Fruit fly (Drosophila melanogaster): ENCODE results near the gene alpha-PheRS.

The alpha-PheRS gene

DNA sequence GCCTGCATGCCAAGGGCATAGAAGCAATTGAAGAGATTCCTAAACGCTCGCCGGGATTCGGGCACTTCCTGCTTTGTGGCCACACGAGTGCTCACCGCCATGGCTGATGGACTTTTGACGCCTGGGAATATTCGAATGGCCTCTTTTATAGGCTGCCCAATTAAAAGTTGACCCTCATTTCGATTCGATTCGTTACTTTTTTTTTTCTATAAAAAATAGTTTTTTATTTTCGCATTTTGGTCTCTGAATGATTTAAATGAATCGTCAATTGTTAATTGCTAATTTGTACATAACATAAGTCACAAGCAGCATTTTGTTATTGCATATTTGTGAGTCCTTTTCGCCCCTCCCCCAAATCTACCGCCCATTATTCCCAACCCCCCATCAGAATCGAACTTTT, 20.2 kb upstream of the alpha-PheRS start, which contains the start of gene Or7a:
Or7a (minus strand) TSS at position 101 of the 400 bp plus-strand sequence.
- no peak for TF ChIP-seq CG8159 (tag; optimal IDR thresholded peaks at IDR 0.05)
- TF ChIP-seq rn (GFP tag; IDR thresholded peaks at IDR 0.05) = no peak
- TF ChIP-seq gl (tag; optimal IDR thresholded peaks at IDR 0.05) = no peak
- no peak for TF ChIP-seq CG17806 (tag; optimal IDR thresholded peaks at IDR 0.05)
- no peak for TF ChIP-seq CG4496 (GFP tag; IDR thresholded peaks at IDR 0.05)
- no peak for TF ChIP-seq CG10348 (GFP tag; IDR thresholded peaks at IDR 0.05)
- no peak for TF ChIP-seq EcR (GFP tag; optimal IDR thresholded peaks at IDR 0.05)
- no peak for TF ChIP-seq D1 (tag; optimal IDR thresholded peaks at IDR 0.05)
- no peak for TF ChIP-seq fd96Ca (GFP tag; IDR thresholded peaks at IDR 0.05)
- no peak for TF ChIP-seq CG8301 (tag; optimal IDR thresholded peaks at IDR 0.05)
- no peak for TF ChIP-seq Pif1B (GFP tag; optimal IDR thresholded peaks at IDR 0.05)
- TF ChIP-seq CG34367 (tag; optimal IDR thresholded peaks at IDR 0.05) = no peak
- TF ChIP-seq Ets98B (GFP tag; IDR thresholded peaks at IDR 0.05) = no peak
- TF ChIP-seq Snoo (tag; optimal IDR thresholded peaks at IDR 0.05) = no peak
- no peak for TF ChIP-seq CG32121 (GFP tag; IDR thresholded peaks at IDR 0.05)
- no peak for TF ChIP-seq CG14655 (GFP tag; optimal IDR thresholded peaks at IDR 0.05)
- no peak for TF ChIP-seq CG15710 (tag; optimal IDR thresholded peaks at IDR 0.05)

DNA sequence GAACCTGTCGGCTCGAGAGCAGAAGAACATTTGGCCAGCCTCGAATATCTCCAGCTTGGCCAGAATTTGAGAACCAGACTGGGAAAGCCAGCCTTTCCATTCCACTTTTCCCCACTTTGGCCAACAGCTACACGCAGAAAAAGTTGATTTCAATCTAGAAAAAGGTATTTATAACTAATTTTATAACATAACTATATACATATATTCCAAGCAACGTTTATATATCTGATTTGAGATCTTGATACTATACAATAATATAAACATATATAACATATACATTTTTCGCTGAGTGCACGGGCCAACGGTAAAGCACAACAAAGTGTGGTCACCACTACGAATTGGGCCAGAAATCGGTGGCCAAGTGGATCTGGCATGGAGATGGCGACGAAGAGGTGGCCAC, 18.1 kb upstream of the alpha-PheRS start:
- no peak for TF ChIP-seq CG32121 (GFP tag; IDR thresholded peaks at IDR 0.05)
- no peak for TF ChIP-seq CG13204 (GFP tag; optimal IDR thresholded peaks at IDR 0.05)
- TF ChIP-seq fd96Ca (GFP tag; IDR thresholded peaks at IDR 0.05) = no peak
- TF ChIP-seq CG14655 (GFP tag; optimal IDR thresholded peaks at IDR 0.05) = peak; percentile 73
- TF ChIP-seq CG9948 (tag; optimal IDR thresholded peaks at IDR 0.05) = no peak
- peak; percentile 25; the same call in 1 of the 2 replicates for TF ChIP-seq Ets98B (GFP tag; IDR thresholded peaks at IDR 0.05)
- peak; percentile 69 for TF ChIP-seq CG4496 (GFP tag; IDR thresholded peaks at IDR 0.05)
- 0 out of 2 replicates have a peak, but pooled peaks have one; percentile 12 for TF ChIP-seq CG12605 (GFP tag; IDR thresholded peaks at IDR 0.05)
- no peak for TF ChIP-seq EcR (GFP tag; optimal IDR thresholded peaks at IDR 0.05)
- TF ChIP-seq gl (tag; optimal IDR thresholded peaks at IDR 0.05) = no peak
- TF ChIP-seq CG34367 (tag; optimal IDR thresholded peaks at IDR 0.05) = no peak
- no peak for TF ChIP-seq CG8159 (tag; optimal IDR thresholded peaks at IDR 0.05)
- no peak for TF ChIP-seq Pif1B (GFP tag; optimal IDR thresholded peaks at IDR 0.05)
- TF ChIP-seq CG8301 (tag; optimal IDR thresholded peaks at IDR 0.05) = peak; percentile 78
- TF ChIP-seq CG10348 (GFP tag; IDR thresholded peaks at IDR 0.05) = no peak
- TF ChIP-seq D1 (tag; optimal IDR thresholded peaks at IDR 0.05) = no peak

DNA sequence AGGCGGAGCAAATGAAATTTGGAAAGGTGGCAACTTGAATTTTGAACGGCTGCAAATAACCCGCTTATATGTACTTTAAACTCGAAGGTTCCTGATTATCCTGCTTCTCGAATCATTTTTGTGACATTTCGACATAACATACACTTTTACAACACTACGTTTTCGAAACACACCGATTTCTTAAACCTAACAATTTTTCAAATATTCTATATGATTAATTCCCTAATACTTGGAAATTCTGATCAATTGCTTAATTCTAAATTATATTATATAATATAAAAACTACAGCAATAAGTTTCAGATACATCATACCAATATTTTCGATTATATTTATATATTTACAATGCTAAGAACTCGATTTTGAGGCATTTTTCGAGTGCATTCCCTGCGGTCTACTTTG, 17.3 kb upstream of the alpha-PheRS start, which contains the start of gene CG10761:
CG10761 (minus strand) TSS at position 101 of the 400 bp plus-strand sequence.
- TF ChIP-seq CG14655 (GFP tag; optimal IDR thresholded peaks at IDR 0.05) = no peak
- no peak for TF ChIP-seq CG9948 (tag; optimal IDR thresholded peaks at IDR 0.05)

DNA sequence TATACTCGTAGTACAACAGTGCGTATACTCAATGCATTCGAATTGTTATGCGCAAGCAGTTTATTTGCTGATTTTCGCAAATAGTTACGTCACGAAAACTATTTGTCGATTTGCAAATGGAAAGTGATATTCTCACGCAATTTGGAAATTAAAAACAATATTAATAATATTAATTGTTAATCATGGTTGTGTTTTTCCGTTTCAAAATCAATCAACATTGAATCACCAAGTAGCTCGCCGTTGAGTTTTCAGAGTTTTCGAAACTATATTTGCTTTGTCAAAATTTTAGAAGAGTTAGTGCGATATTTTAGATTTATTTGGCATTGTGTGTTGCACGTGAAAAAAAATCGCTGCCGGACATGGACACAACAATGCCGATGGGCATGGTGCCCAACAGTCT, 14.4 kb upstream of the alpha-PheRS start, which contains the start of gene CG15337:
CG15337 (plus strand) TSS at position 301 of the 400 bp plus-strand sequence.
- TF ChIP-seq rn (GFP tag; IDR thresholded peaks at IDR 0.05) = no peak
- no peak for TF ChIP-seq gl (tag; optimal IDR thresholded peaks at IDR 0.05)
- no peak for TF ChIP-seq Pif1B (GFP tag; optimal IDR thresholded peaks at IDR 0.05)
- no peak for TF ChIP-seq CG17806 (tag; optimal IDR thresholded peaks at IDR 0.05)
- TF ChIP-seq Pif1A (GFP tag; optimal IDR thresholded peaks at IDR 0.05) = no peak

DNA sequence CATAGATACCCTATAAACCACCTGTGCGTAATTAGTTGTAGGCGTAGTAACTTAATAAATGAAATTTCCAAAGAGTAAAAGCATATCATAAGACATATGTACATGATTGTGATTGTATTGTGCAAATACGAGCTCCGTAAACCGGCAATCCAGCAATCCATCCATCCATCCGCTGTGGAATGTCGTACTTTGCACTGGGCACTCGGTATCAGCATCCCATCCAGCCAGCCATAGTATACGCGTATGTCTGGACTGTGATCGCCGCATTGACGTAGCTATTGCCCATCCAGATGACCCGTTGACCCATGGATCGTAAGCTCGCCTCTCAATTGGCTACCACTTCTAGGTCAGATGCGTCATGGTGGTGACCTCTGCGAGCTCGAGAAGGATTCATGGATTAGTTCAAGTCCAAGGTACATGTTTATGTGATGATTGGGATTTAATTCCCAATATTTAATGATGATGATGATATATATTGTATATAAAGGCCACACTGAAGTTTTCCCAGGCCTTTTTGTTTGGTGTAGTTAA, 13.6 kb upstream of the alpha-PheRS start:
- peak; percentile 18 for TF ChIP-seq CG8301 (tag; optimal IDR thresholded peaks at IDR 0.05)
- TF ChIP-seq gl (tag; optimal IDR thresholded peaks at IDR 0.05) = peak; percentile 88
- TF ChIP-seq rn (GFP tag; IDR thresholded peaks at IDR 0.05) = no peak
- TF ChIP-seq CG4496 (GFP tag; IDR thresholded peaks at IDR 0.05) = peak; percentile 43; the same call in 1 of the 3 replicates
- TF ChIP-seq Pif1A (GFP tag; optimal IDR thresholded peaks at IDR 0.05) = no peak
- no peak for TF ChIP-seq CG10348 (GFP tag; IDR thresholded peaks at IDR 0.05)
- no peak for TF ChIP-seq CG17806 (tag; optimal IDR thresholded peaks at IDR 0.05)
- 0 out of 3 replicates have a peak, but pooled peaks have one; percentile 19 for TF ChIP-seq fd96Ca (GFP tag; IDR thresholded peaks at IDR 0.05)
- peak; percentile 26 for TF ChIP-seq CG34367 (tag; optimal IDR thresholded peaks at IDR 0.05)
- TF ChIP-seq CG15710 (tag; optimal IDR thresholded peaks at IDR 0.05) = no peak
- peak; percentile 29; the same call in 1 of the 2 replicates for TF ChIP-seq Ets98B (GFP tag; IDR thresholded peaks at IDR 0.05)
- TF ChIP-seq CG13204 (GFP tag; optimal IDR thresholded peaks at IDR 0.05) = peak; percentile 68
- peak; percentile 50 for TF ChIP-seq CG14655 (GFP tag; optimal IDR thresholded peaks at IDR 0.05)
- peak; percentile 5 for TF ChIP-seq Snoo (tag; optimal IDR thresholded peaks at IDR 0.05)
- TF ChIP-seq CG32121 (GFP tag; IDR thresholded peaks at IDR 0.05) = peak; percentile 25; the same call in 1 of the 2 replicates
- no peak for TF ChIP-seq Pif1B (GFP tag; optimal IDR thresholded peaks at IDR 0.05)
- peak; percentile 28 for TF ChIP-seq CG8159 (tag; optimal IDR thresholded peaks at IDR 0.05)
- no peak for TF ChIP-seq D1 (tag; optimal IDR thresholded peaks at IDR 0.05)
- TF ChIP-seq CG12605 (GFP tag; IDR thresholded peaks at IDR 0.05) = peak; percentile 72
- TF ChIP-seq EcR (GFP tag; optimal IDR thresholded peaks at IDR 0.05) = no peak
- TF ChIP-seq CG9948 (tag; optimal IDR thresholded peaks at IDR 0.05) = no peak

DNA sequence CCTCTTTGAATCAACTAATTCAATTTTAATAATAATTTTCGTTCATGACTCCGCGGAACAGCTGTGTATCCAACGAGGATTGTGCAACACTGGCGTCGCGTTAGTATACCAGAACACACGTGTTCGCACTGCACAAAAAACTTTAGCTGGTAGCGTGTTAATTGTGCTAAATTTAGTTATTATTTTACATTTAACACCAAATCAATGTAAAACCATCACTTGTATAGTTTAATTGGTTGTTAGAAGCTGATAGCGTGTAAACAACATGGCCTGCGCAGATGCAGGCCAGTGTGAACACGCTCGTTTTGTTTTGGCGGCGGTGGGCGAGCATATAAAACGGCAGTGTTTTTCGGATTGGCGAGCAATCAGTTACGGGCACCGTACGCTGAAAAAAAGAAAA, 11.9 kb upstream of the alpha-PheRS start, which contains the start of the genes Traf6 and GIIIspla2:
Traf6 (minus strand) TSS at position 93 of the 400 bp plus-strand sequence.
GIIIspla2 (plus strand) TSS at position 335 of the 400 bp plus-strand sequence.
- TF ChIP-seq CG32121 (GFP tag; IDR thresholded peaks at IDR 0.05) (peak; percentile 60), CG10348 (GFP tag; IDR thresholded peaks at IDR 0.05) (no peak), CG34367 (tag; optimal IDR thresholded peaks at IDR 0.05) (peak; percentile 53), EcR (GFP tag; optimal IDR thresholded peaks at IDR 0.05) (no peak), rn (GFP tag; IDR thresholded peaks at IDR 0.05) (peak; percentile 71), CG13204 (GFP tag; optimal IDR thresholded peaks at IDR 0.05) (no peak), gl (tag; optimal IDR thresholded peaks at IDR 0.05) (no peak), CG15710 (tag; optimal IDR thresholded peaks at IDR 0.05) (peak; percentile 78), CG9948 (tag; optimal IDR thresholded peaks at IDR 0.05) (peak; percentile 65), Pif1A (GFP tag; optimal IDR thresholded peaks at IDR 0.05) (no peak), CG8301 (tag; optimal IDR thresholded peaks at IDR 0.05) (peak; percentile 70), Ets98B (GFP tag; IDR thresholded peaks at IDR 0.05) (peak; percentile 72), D1 (tag; optimal IDR thresholded peaks at IDR 0.05) (no peak), CG4496 (GFP tag; IDR thresholded peaks at IDR 0.05) (peak; percentile 79), CG17806 (tag; optimal IDR thresholded peaks at IDR 0.05) (peak; percentile 52), Pif1B (GFP tag; optimal IDR thresholded peaks at IDR 0.05) (no peak), Snoo (tag; optimal IDR thresholded peaks at IDR 0.05) (peak; percentile 63), fd96Ca (GFP tag; IDR thresholded peaks at IDR 0.05) (peak; percentile 83; the same call in 2 of the 3 replicates), CG8159 (tag; optimal IDR thresholded peaks at IDR 0.05) (peak; percentile 71), CG14655 (GFP tag; optimal IDR thresholded peaks at IDR 0.05) (no peak), CG12605 (GFP tag; IDR thresholded peaks at IDR 0.05) (no peak)

All from whole organism, pupa.